Fruit fly (Drosophila melanogaster) whole organism, embryonic: ENCODE results near the gene CG15403.

Experiments used
- B-H2 ChIP-seq: fragments of 200-800 bp; sonication (Bioruptor generic); optimal IDR thresholded peaks from 2 replicates; lab custom pipeline; 2018; ENCODE audit warnings: missing biosample characterization, mild to moderate bottlenecking, missing genetic modification characterization
- CG10147 ChIP-seq: fragments of 200-800 bp; sonication (Bioruptor generic); optimal IDR thresholded peaks from 2 replicates; lab custom pipeline; 2019; ENCODE audit warnings: missing biosample characterization, mild to moderate bottlenecking, missing genetic modification characterization, moderate library complexity
- CG10267 ChIP-seq: fragments of 200-800 bp; sonication (Bioruptor generic); optimal IDR thresholded peaks from 2 replicates; lab custom pipeline; 2018; ENCODE audit warnings: missing biosample characterization, mild to moderate bottlenecking, missing genetic modification characterization, moderate library complexity
- CG10274 ChIP-seq: fragments of 200-800 bp; sonication (Bioruptor generic); optimal IDR thresholded peaks from 3 replicates; lab custom pipeline; 2017; ENCODE audit warnings: missing biosample characterization, mild to moderate bottlenecking, missing genetic modification characterization
- CG10321 ChIP-seq: fragments of 200-800 bp; sonication (Bioruptor generic); IDR thresholded peaks from 2 replicates; pipeline ENCODE4 v1.3.6; 2022; ENCODE audit warnings: missing biosample characterization, missing genetic modification characterization
- CG11504 ChIP-seq: fragments of 200-800 bp; sonication (Bioruptor generic); optimal IDR thresholded peaks from 3 replicates; lab custom pipeline; 2019; ENCODE audit warnings: missing biosample characterization, mild to moderate bottlenecking, missing genetic modification characterization, moderate library complexity
- CG13624 ChIP-seq: fragments of 200-800 bp; sonication (Bioruptor generic); optimal IDR thresholded peaks from 2 replicates; lab custom pipeline; 2016; ENCODE audit warnings: missing biosample characterization, missing genetic modification characterization
- CG15601 ChIP-seq: fragments of 200-800 bp; sonication (Bioruptor generic); optimal IDR thresholded peaks from 3 replicates; lab custom pipeline; 2019; ENCODE audit warnings: missing biosample characterization, mild to moderate bottlenecking, missing genetic modification characterization, moderate library complexity
- CG1603 ChIP-seq: fragments of 200-800 bp; sonication (Bioruptor generic); optimal IDR thresholded peaks from 2 replicates; lab custom pipeline; 2019; ENCODE audit warnings: missing biosample characterization, mild to moderate bottlenecking, missing genetic modification characterization, moderate library complexity
- CG18011 ChIP-seq: fragments of 200-800 bp; sonication (Bioruptor generic); optimal IDR thresholded peaks from 2 replicates; lab custom pipeline; 2017; ENCODE audit warnings: missing biosample characterization, missing genetic modification characterization, mild to moderate bottlenecking, moderate library complexity, missing genotype
- CG18619 ChIP-seq: fragments of 200-800 bp; sonication (Bioruptor generic); optimal IDR thresholded peaks from 3 replicates; lab custom pipeline; 2017; ENCODE audit warnings: missing biosample characterization, mild to moderate bottlenecking, missing genetic modification characterization
- CG2116 ChIP-seq: fragments of 200-800 bp; sonication (Bioruptor generic); optimal IDR thresholded peaks from 3 replicates; lab custom pipeline; 2018; ENCODE audit warnings: missing biosample characterization, mild to moderate bottlenecking, missing genetic modification characterization
- CG30020 ChIP-seq: fragments of 200-800 bp; optimal IDR thresholded peaks from 2 replicates; lab custom pipeline; 2019; ENCODE audit warnings: missing biosample characterization, mild to moderate bottlenecking, missing genetic modification characterization, moderate library complexity
- CG3065 ChIP-seq: fragments of 200-800 bp; sonication (Bioruptor generic); optimal IDR thresholded peaks from 2 replicates; lab custom pipeline; 2016; ENCODE audit warnings: missing biosample characterization, missing genetic modification characterization
- CG32532 ChIP-seq: fragments of 200-800 bp; sonication (Bioruptor generic); IDR thresholded peaks from 2 replicates; pipeline ENCODE4 v1.3.6; 2022; ENCODE audit warnings: missing biosample characterization, missing genetic modification characterization
- CG3995 ChIP-seq: fragments of 200-800 bp; sonication (Bioruptor generic); optimal IDR thresholded peaks from 3 replicates; lab custom pipeline; 2016; ENCODE audit warnings: missing biosample characterization, missing genetic modification characterization
- CG4328 ChIP-seq: fragments of 200-800 bp; sonication (Bioruptor generic); optimal IDR thresholded peaks from 3 replicates; lab custom pipeline; 2017; ENCODE audit warnings: missing biosample characterization, missing genetic modification reagents, missing genetic modification characterization
- CG4617 ChIP-seq: fragments of 200-800 bp; sonication (Bioruptor generic); optimal IDR thresholded peaks from 3 replicates; lab custom pipeline; 2016; ENCODE audit warnings: missing biosample characterization, missing genetic modification characterization, borderline replicate concordance
- CG6689 ChIP-seq: fragments of 200-800 bp; sonication (Bioruptor generic); IDR thresholded peaks from 2 replicates; pipeline ENCODE4 v1.3.6; 2022; ENCODE audit warnings: missing biosample characterization, missing genetic modification characterization
- CG7745 ChIP-seq: fragments of 200-800 bp; sonication (Bioruptor generic); optimal IDR thresholded peaks from 2 replicates; lab custom pipeline; 2018; ENCODE audit warnings: missing biosample characterization, mild to moderate bottlenecking, missing genetic modification characterization, moderate library complexity
- CG8944 ChIP-seq: fragments of 200-800 bp; sonication (Bioruptor generic); optimal IDR thresholded peaks from 3 replicates; lab custom pipeline; 2016; ENCODE audit warnings: missing biosample characterization, missing genetic modification characterization
- CG9797 ChIP-seq: fragments of 200-800 bp; sonication (Bioruptor generic); optimal IDR thresholded peaks from 3 replicates; lab custom pipeline; 2018; ENCODE audit warnings: missing biosample characterization, mild to moderate bottlenecking, missing genetic modification characterization
- Elba2 ChIP-seq: fragments of 200-800 bp; sonication (Bioruptor generic); optimal IDR thresholded peaks from 3 replicates; lab custom pipeline; 2016; ENCODE audit warnings: missing biosample characterization, missing genetic modification characterization
- Fer2 ChIP-seq: fragments of 200-800 bp; sonication (Bioruptor generic); optimal IDR thresholded peaks from 2 replicates; lab custom pipeline; 2018; ENCODE audit warnings: missing biosample characterization, mild to moderate bottlenecking, missing genetic modification characterization, moderate library complexity
- HmgZ ChIP-seq: fragments of 200-800 bp; sonication (Bioruptor generic); optimal IDR thresholded peaks from 2 replicates; lab custom pipeline; 2018; ENCODE audit warnings: missing biosample characterization, mild to moderate bottlenecking, missing genetic modification characterization
- Hmr ChIP-seq: fragments of 200-800 bp; sonication (Bioruptor generic); optimal IDR thresholded peaks from 3 replicates; lab custom pipeline; 2017; ENCODE audit warnings: mild to moderate bottlenecking, missing biosample characterization, missing genetic modification reagents, missing genetic modification characterization
- Hmx ChIP-seq: fragments of 200-800 bp; sonication (Bioruptor generic); optimal IDR thresholded peaks from 2 replicates; lab custom pipeline; 2016; ENCODE audit warnings: missing biosample characterization, missing genetic modification characterization
- Hr78 ChIP-seq, 2 experiments: fragments of 200-800 bp in 1 of 2; fragments of >200 bp in 1 of 2; sonication (Bioruptor generic) in 1 of 2; optimal IDR thresholded peaks; 2 replicates each; lab custom pipeline; 2017 to 2019; ENCODE audit warnings: missing biosample characterization in 2 of 2, missing genetic modification characterization in 2 of 2, mild to moderate bottlenecking in 1 of 2, moderate library complexity in 1 of 2
- Lim3 ChIP-seq: fragments of 200-800 bp; sonication (Bioruptor generic); IDR thresholded peaks from 2 replicates; pipeline ENCODE4 v1.3.6; 2022; ENCODE audit warnings: missing biosample characterization, missing genetic modification characterization
- Med ChIP-seq: fragments of 200-800 bp; sonication (Bioruptor generic); peaks from one replicate; lab custom pipeline; 2016; ENCODE audit warnings: missing biosample characterization, missing genetic modification characterization, mild to moderate bottlenecking, inconsistent platforms, moderate library complexity
- Mes4 ChIP-seq: fragments of 200-800 bp; sonication (Bioruptor generic); optimal IDR thresholded peaks from 2 replicates; lab custom pipeline; 2016; ENCODE audit warnings: missing biosample characterization, missing genetic modification characterization
- Nf-YA ChIP-seq: fragments of 200-800 bp; sonication (Bioruptor generic); IDR thresholded peaks from 2 replicates; pipeline ENCODE4 v1.3.6; 2022; ENCODE audit warnings: missing biosample characterization, missing genetic modification characterization
- Sox100B ChIP-seq: fragments of 200-800 bp; sonication (Bioruptor generic); optimal IDR thresholded peaks from 3 replicates; lab custom pipeline; 2018; ENCODE audit warnings: missing biosample characterization, mild to moderate bottlenecking, missing genetic modification characterization
- al ChIP-seq: fragments of 200-800 bp; sonication (Bioruptor generic); IDR thresholded peaks from 2 replicates; pipeline ENCODE4 v1.3.6; 2022; ENCODE audit warnings: missing biosample characterization, missing genetic modification characterization
- cato ChIP-seq: fragments of 200-800 bp; sonication (Bioruptor generic); optimal IDR thresholded peaks from 2 replicates; lab custom pipeline; 2016; ENCODE audit warnings: missing biosample characterization, missing genetic modification characterization, borderline replicate concordance
- crp ChIP-seq, 2 experiments: fragments of 200-800 bp; sonication (Bioruptor generic); optimal IDR thresholded peaks; 2 replicates in 1 of 2; 3 replicates in 1 of 2; lab custom pipeline; 2017; ENCODE audit warnings: missing biosample characterization in 2 of 2, missing genetic modification characterization in 2 of 2, mild to moderate bottlenecking in 1 of 2, moderate library complexity in 1 of 2
- danr ChIP-seq: fragments of 200-800 bp; sonication (Bioruptor generic); IDR thresholded peaks from 2 replicates; pipeline ENCODE4 v1.3.6; 2022; ENCODE audit warnings: missing biosample characterization, missing genetic modification characterization
- emc ChIP-seq: fragments of 200-800 bp; sonication (Bioruptor generic); optimal IDR thresholded peaks from 2 replicates; lab custom pipeline; 2016; ENCODE audit warnings: missing biosample characterization, missing genetic modification characterization
- gem ChIP-seq: fragments of 200-800 bp; sonication (Bioruptor generic); optimal IDR thresholded peaks from 2 replicates; lab custom pipeline; 2019; ENCODE audit warnings: missing biosample characterization, mild to moderate bottlenecking, missing genetic modification characterization, moderate library complexity
- grau ChIP-seq: fragments of 200-800 bp; optimal IDR thresholded peaks from 3 replicates; lab custom pipeline; 2019; ENCODE audit warnings: missing biosample characterization, mild to moderate bottlenecking, missing genetic modification characterization, moderate library complexity
- her ChIP-seq: fragments of 200-800 bp; sonication (Bioruptor generic); optimal IDR thresholded peaks from 2 replicates; lab custom pipeline; 2016; ENCODE audit warnings: missing biosample characterization, missing genetic modification characterization
- jigr1 ChIP-seq: fragments of 200-800 bp; sonication (Bioruptor generic); IDR thresholded peaks from 3 replicates; pipeline ENCODE4 v1.3.6; 2022; ENCODE audit warnings: missing biosample characterization, missing genetic modification characterization
- lbe ChIP-seq: fragments of 200-800 bp; sonication (Bioruptor generic); optimal IDR thresholded peaks from 2 replicates; lab custom pipeline; 2016; ENCODE audit warnings: missing biosample characterization, mild to moderate bottlenecking, missing genetic modification characterization
- lov ChIP-seq, 2 experiments: fragments of 200-800 bp in 1 of 2; fragments of >200 bp in 1 of 2; sonication (Bioruptor generic) in 1 of 2; IDR thresholded peaks in 1 of 2; optimal IDR thresholded peaks in 1 of 2; 2 replicates in 1 of 2; 3 replicates in 1 of 2; pipeline versions ENCODE4 v1.3.6 to Lab custom; 2017 to 2022; ENCODE audit warnings: missing biosample characterization in 1 of 2, missing genetic modification characterization in 1 of 2
- sens-2 ChIP-seq: fragments of 200-800 bp; sonication (Bioruptor generic); IDR thresholded peaks from 2 replicates; pipeline ENCODE4 v1.3.6; 2022; ENCODE audit warnings: missing biosample characterization, missing genetic modification characterization
- seq ChIP-seq: fragments of 200-800 bp; sonication (Bioruptor generic); IDR thresholded peaks from 2 replicates; pipeline ENCODE4 v1.3.6; 2022; ENCODE audit warnings: missing biosample characterization, missing genetic modification characterization
- slou ChIP-seq: fragments of 200-800 bp; sonication (Bioruptor generic); optimal IDR thresholded peaks from 3 replicates; lab custom pipeline; 2016; ENCODE audit warnings: missing biosample characterization, missing genetic modification characterization
- stc ChIP-seq: fragments of 200-800 bp; sonication (Bioruptor generic); IDR thresholded peaks from 2 replicates; pipeline ENCODE4 v1.3.6; 2022; ENCODE audit warnings: missing biosample characterization, missing genetic modification characterization
- stwl ChIP-seq: fragments of 200-800 bp; sonication (Bioruptor generic); optimal IDR thresholded peaks from 3 replicates; lab custom pipeline; 2018; ENCODE audit warnings: missing biosample characterization, mild to moderate bottlenecking, missing genetic modification characterization, moderate library complexity
- usp ChIP-seq: fragments of >200 bp; optimal IDR thresholded peaks from 2 replicates; lab custom pipeline; 2017; ENCODE audit warnings: missing biosample characterization, missing genetic modification characterization

The CG15403 gene

DNA sequence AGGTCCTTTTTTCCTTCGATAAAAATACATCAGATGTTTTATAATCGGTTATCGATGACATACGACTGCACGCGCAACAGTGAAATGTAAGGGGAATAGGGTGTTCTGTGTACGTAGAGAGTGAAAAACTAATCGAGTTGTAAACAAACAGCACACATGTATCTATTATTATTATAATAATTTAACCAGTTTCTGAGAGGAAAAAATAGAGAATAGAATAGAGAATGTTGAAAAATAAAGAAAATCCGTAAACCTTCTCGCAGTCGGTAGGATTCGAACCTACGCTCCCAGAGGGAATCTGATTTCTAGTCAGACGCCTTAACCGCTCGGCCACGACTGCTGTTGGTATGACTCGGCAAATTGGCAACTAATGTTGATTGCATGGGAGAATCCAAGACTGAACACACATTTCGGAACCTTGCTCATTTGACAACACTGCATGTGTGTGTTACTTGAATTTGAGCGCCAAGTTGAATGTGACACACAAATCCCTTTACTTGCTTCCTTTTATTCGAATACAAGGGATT, 44.4 kb downstream of the CG15403 start (continued):
- TF ChIP-seq CG3065 (GFP tag; lab: Kevin White, UChicago) (no peak), CG1603 (tag; lab: Kevin White, UChicago) (no peak), CG13624 (GFP tag; lab: Kevin White, UChicago) (no peak), Mes4 (GFP tag; lab: Kevin White, UChicago) (no peak), CG10147 (GFP tag; lab: Kevin White, UChicago) (no peak), CG18619 (GFP tag; lab: Kevin White, UChicago) (no peak), HmgZ (tag; lab: Kevin White, UChicago) (peak; percentile 53), CG32532 (GFP tag; lab: Robert Waterston, UW) (peak; percentile 49; the same call in 1 of the 2 replicates), CG11504 (tag; lab: Kevin White, UChicago) (no peak), seq (peak; percentile 51; the same call in 1 of the 2 replicates), cato (no peak), danr (GFP tag; lab: Robert Waterston, UW) (no peak), CG8944 (GFP tag; lab: Kevin White, UChicago) (no peak), Elba2 (GFP tag; lab: Kevin White, UChicago) (no peak), usp (no peak), CG30020 (tag; lab: Kevin White, UChicago) (peak; percentile 81), stwl (peak; percentile 75), lbe (GFP tag; lab: Kevin White, UChicago) (peak; percentile 65), Nf-YA (no peak), CG10274 (GFP tag; lab: Kevin White, UChicago) (no peak), grau (tag; lab: Kevin White, UChicago) (no peak), Hr78 (GFP tag; optimal IDR thresholded peaks at IDR 0.05; lab: Kevin White, UChicago) (no peak), jigr1 (GFP tag; lab: Robert Waterston, UW) (no peak), CG10267 (peak; percentile 93), Hmr (GFP tag; lab: Kevin White, UChicago) (peak; percentile 19), stc (GFP tag; lab: Robert Waterston, UW) (peak; percentile 51; the same call in 1 of the 2 replicates), CG2116 (GFP tag; lab: Kevin White, UChicago) (peak; percentile 57), Lim3 (GFP tag; lab: Robert Waterston, UW) (no peak), Hmx (GFP tag; lab: Kevin White, UChicago) (no peak), sens-2 (GFP tag; lab: Robert Waterston, UW) (no peak), CG9797 (GFP tag; lab: Kevin White, UChicago) (no peak), Med (GFP tag; lab: Kevin White, UChicago) (no peak), CG6689 (GFP tag; lab: Robert Waterston, UW) (no peak), CG4328 (GFP tag; lab: Kevin White, UChicago) (no peak), CG15601 (tag; lab: Kevin White, UChicago) (no peak), CG3995 (GFP tag; lab: Kevin White, UChicago) (no peak), CG7745 (tag; lab: Kevin White, UChicago) (no peak), Fer2 (tag; lab: Kevin White, UChicago) (no peak), her (GFP tag; lab: Kevin White, UChicago) (peak; percentile 42), crp (GFP tag; optimal IDR thresholded peaks at IDR 0.05; lab: Kevin White, UChicago) (peak in 1 of 2 experiments; percentile 62), CG10321 (no peak), B-H2 (GFP tag; lab: Kevin White, UChicago) (peak; percentile 20), CG18011 (no peak), Sox100B (GFP tag; lab: Kevin White, UChicago) (no peak), al (GFP tag; lab: Robert Waterston, UW) (no peak), slou (GFP tag; lab: Kevin White, UChicago) (no peak), lov (optimal IDR thresholded peaks at IDR 0.05; lab: Kevin White, UChicago) (no peak), lov (GFP tag; IDR thresholded peaks at IDR 0.05; lab: Robert Waterston, UW) (0 out of 3 replicates have a peak, but pooled peaks have one; percentile 40), CG4617 (GFP tag; lab: Kevin White, UChicago) (no peak), emc (GFP tag; lab: Kevin White, UChicago) (no peak), gem (tag; lab: Kevin White, UChicago) (no peak)
